Fruit fly (Drosophila melanogaster) whole organism: ENCODE data around the gene CG6013.

Source experiments
- CG8478 ChIP-seq: fragments of >200 bp; optimal IDR thresholded peaks from 2 replicates; lab custom pipeline; 2018; ENCODE audit warnings: inconsistent platforms
- Dll ChIP-seq: fragments of >200 bp; optimal IDR thresholded peaks from 2 replicates; lab custom pipeline; 2017
- pan ChIP-seq: fragments of >200 bp; optimal IDR thresholded peaks from 2 replicates; lab custom pipeline; 2017
- usp ChIP-seq: fragments of >200 bp; optimal IDR thresholded peaks from 2 replicates; lab custom pipeline; 2017; ENCODE audit warnings: missing biosample characterization, missing genetic modification characterization, mixed read lengths

DNA sequence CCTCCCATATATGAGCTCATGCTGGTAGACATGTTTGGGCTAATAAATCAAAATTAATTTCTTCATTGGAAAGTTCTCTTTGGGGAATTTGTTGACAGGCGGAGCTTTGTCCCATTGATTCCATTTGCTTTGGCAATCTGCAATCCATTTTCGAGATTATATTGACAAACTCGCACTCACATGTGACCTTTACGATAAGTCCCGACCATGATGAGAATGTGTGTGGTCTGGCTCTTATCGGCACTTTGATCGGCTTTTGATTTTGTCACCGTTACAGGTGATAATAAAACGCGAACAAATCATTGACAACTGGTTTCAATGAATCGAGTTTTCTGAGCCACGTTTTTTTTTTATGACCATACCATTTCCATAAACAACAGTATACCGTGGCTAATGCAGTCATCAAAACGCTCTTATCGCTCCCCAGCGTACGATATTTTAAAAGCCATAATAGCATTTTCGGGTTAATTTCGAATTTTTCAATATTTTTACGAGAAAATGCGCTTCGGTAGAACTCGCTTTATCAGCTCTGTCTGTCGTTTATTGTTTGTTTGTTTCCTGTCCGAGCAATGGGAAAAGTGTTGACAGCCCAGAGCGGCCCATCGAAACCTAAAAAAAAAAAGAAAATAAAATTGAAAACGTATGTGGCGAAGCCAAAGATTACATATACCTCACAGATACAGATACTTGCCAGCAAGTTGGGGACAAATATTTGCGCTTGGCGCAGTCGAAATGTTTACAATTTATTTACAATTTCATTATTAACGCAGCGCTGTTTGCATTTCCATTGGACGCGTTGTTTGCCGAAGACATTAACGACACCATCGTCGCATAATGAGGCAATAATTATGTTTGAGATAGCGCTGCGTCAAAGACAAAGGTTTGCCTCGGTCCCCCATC lies 33.7 kb upstream of the CG6013 start:
- TF ChIP-seq Dll (lab: Kevin White, UChicago) (no peak), pan (lab: Kevin White, UChicago) (no peak), usp (no peak), CG8478 (no peak)
